Worm (Caenorhabditis elegans) whole organism, early embryonic: Measurements from ENCODE around the gene sld-5.

Experiments
- B0310.2 ChIP-seq: sonication (generic microtip); optimal IDR thresholded peaks from 2 replicates; lab custom pipeline; 2016; ENCODE audit warnings: mild to moderate bottlenecking, missing genetic modification characterization, missing compliant biosample characterization
- F13C5.2 ChIP-seq: sonication (generic microtip); optimal IDR thresholded peaks from 2 replicates; lab custom pipeline; 2017; ENCODE audit warnings: mild to moderate bottlenecking, missing genetic modification characterization, inconsistent platforms, missing compliant biosample characterization
- aly-1 ChIP-seq: sonication (generic microtip); optimal IDR thresholded peaks from 2 replicates; lab custom pipeline; 2016; ENCODE audit warnings: missing genetic modification characterization, missing compliant biosample characterization
- ama-1 ChIP-seq: fragments of 150-350 bp; optimal IDR thresholded peaks from 2 replicates; lab custom pipeline; 2014
- ceh-13 ChIP-seq: fragments of 200-800 bp; sonication (Bioruptor generic); optimal IDR thresholded peaks from 2 replicates; lab custom pipeline; 2018; ENCODE audit warnings: mild to moderate bottlenecking, missing genetic modification characterization, missing compliant biosample characterization
- ceh-36 ChIP-seq: sonication (generic microtip); optimal IDR thresholded peaks from 2 replicates; lab custom pipeline; 2016; ENCODE audit warnings: missing genetic modification characterization, inconsistent platforms, missing compliant biosample characterization
- ets-7 ChIP-seq: sonication (generic microtip); optimal IDR thresholded peaks from 2 replicates; lab custom pipeline; 2016; ENCODE audit warnings: missing genotype, missing genetic modification characterization, missing compliant biosample characterization
- flt-1 ChIP-seq: fragments of 200-800 bp; sonication (Bioruptor generic); IDR thresholded peaks from 2 replicates; pipeline ENCODE4 v1.3.6; 2022; ENCODE audit warnings: missing genetic modification characterization, missing compliant biosample characterization
- hmbx-1 ChIP-seq: sonication (generic microtip); optimal IDR thresholded peaks from 2 replicates; lab custom pipeline; 2016; ENCODE audit warnings: mild to moderate bottlenecking, missing genetic modification characterization, missing compliant biosample characterization
- scrt-1 ChIP-seq: fragments of 200-800 bp; sonication (Bioruptor generic); IDR thresholded peaks from 2 replicates; pipeline ENCODE4 v1.3.6; 2022; ENCODE audit warnings: missing genetic modification characterization, missing compliant biosample characterization
- tbx-11 ChIP-seq: fragments of 200-800 bp; sonication (Bioruptor generic); IDR thresholded peaks from 2 replicates; pipeline ENCODE4 v1.3.6; 2022; ENCODE audit warnings: missing genetic modification characterization, missing compliant biosample characterization
- tra-4 ChIP-seq: sonication (generic microtip); optimal IDR thresholded peaks from 2 replicates; lab custom pipeline; 2017; ENCODE audit warnings: missing genetic modification characterization, missing compliant biosample characterization

ce11 chrV:20225312-20225711 is 12.2 kb downstream of the sld-5 start:
- TF ChIP-seq flt-1 = no peak
- no peak for TF ChIP-seq B0310.2
- no peak for TF ChIP-seq ets-7 (tag; lab: Kevin White, UChicago)
- TF ChIP-seq ama-1 (lab: Kevin White, UChicago) = no peak
- no peak for TF ChIP-seq tra-4 (tag; lab: Kevin White, UChicago)
- no peak for TF ChIP-seq tbx-11
- TF ChIP-seq ceh-36 = no peak
- no peak for TF ChIP-seq scrt-1
- no peak for TF ChIP-seq F13C5.2 (tag; lab: Kevin White, UChicago)
- no peak for TF ChIP-seq ceh-13 (GFP tag; lab: Kevin White, UChicago)
- TF ChIP-seq hmbx-1 (tag; lab: Kevin White, UChicago) = no peak
- no peak for TF ChIP-seq aly-1
